Worm (Caenorhabditis elegans): ENCODE results near the gene mnk-1.

mnk-1 gene

ce11 chrII:10557206-10557574, 2.3 kb upstream of the mnk-1 start (continued):
- TF ChIP-seq sup-37 (GFP tag; optimal IDR thresholded peaks at IDR 0.05) (no peak), efl-1 (optimal IDR thresholded peaks at IDR 0.05) (peak in 1 of 2 experiments; percentile 26), efl-1 (GFP tag; optimal IDR thresholded peaks at IDR 0.05 in 1 of 2) (peak in 1 of 2 experiments; percentile 31), nhr-11 (tag; optimal IDR thresholded peaks at IDR 0.05) (no peak), ceh-8 (GFP tag; optimal IDR thresholded peaks at IDR 0.05) (no peak), ceh-88 (GFP tag; IDR thresholded peaks at IDR 0.05) (no peak), vab-15 (tag; optimal IDR thresholded peaks at IDR 0.05) (no peak), unc-86 (tag; optimal IDR thresholded peaks at IDR 0.05) (no peak), ces-1 (GFP tag; optimal IDR thresholded peaks at IDR 0.05) (no peak), pqm-1 (tag; optimal IDR thresholded peaks at IDR 0.05) (no peak), blmp-1 (tag; optimal IDR thresholded peaks at IDR 0.05) (peak; percentile 79), nhr-84 (tag; optimal IDR thresholded peaks at IDR 0.05) (no peak), pax-3 (tag; optimal IDR thresholded peaks at IDR 0.05) (peak; percentile 15), ceh-90 (tag; optimal IDR thresholded peaks at IDR 0.05) (no peak), snu-23 (GFP tag; optimal IDR thresholded peaks at IDR 0.05) (peak; percentile 78), C34B4.2 (tag; optimal IDR thresholded peaks at IDR 0.05) (no peak), dsc-1 (tag; optimal IDR thresholded peaks at IDR 0.05) (no peak), C04F5.9 (tag; optimal IDR thresholded peaks at IDR 0.05) (no peak), snpc-4 (tag; optimal IDR thresholded peaks at IDR 0.05) (peak; percentile 26), nhr-12 (tag; optimal IDR thresholded peaks at IDR 0.05) (no peak), hlh-4 (tag; optimal IDR thresholded peaks at IDR 0.05) (no peak), nhr-28 (tag; optimal IDR thresholded peaks at IDR 0.05) (no peak), lin-13 (GFP tag; optimal IDR thresholded peaks at IDR 0.05) (peak; percentile 11), efl-3 (GFP tag; optimal IDR thresholded peaks at IDR 0.05) (no peak), lin-39 (tag; optimal IDR thresholded peaks at IDR 0.05) (no peak), fkh-10 (GFP tag; optimal IDR thresholded peaks at IDR 0.05) (no peak), nhr-71 (tag; optimal IDR thresholded peaks at IDR 0.05) (peak; percentile 92), nhr-237 (tag; optimal IDR thresholded peaks at IDR 0.05) (no peak), dpl-1 (GFP tag; optimal IDR thresholded peaks at IDR 0.05) (peak; percentile 23 to 29 (median 28)), unc-98 (GFP tag; IDR thresholded peaks at IDR 0.05) (no peak), mdl-1 (tag; optimal IDR thresholded peaks at IDR 0.05) (peak in 1 of 2 experiments; percentile 47), fkh-8 (tag; optimal IDR thresholded peaks at IDR 0.05) (peak; percentile 8)

ce11 chrII:10556550-10557205, 1.8 kb upstream of the mnk-1 start:
- no peak for TF ChIP-seq pqm-1 (tag; optimal IDR thresholded peaks at IDR 0.05)
- TF ChIP-seq unc-86 (tag; optimal IDR thresholded peaks at IDR 0.05) = no peak
- TF ChIP-seq efl-1 (optimal IDR thresholded peaks at IDR 0.05) = peak in 1 of 2 experiments; percentile 5
- TF ChIP-seq efl-1 (GFP tag; optimal IDR thresholded peaks at IDR 0.05 in 1 of 2) = peak in 1 of 2 experiments; percentile 91
- TF ChIP-seq rnt-1 (tag; optimal IDR thresholded peaks at IDR 0.05) = peak; percentile 22
- no peak for TF ChIP-seq grh-1 (GFP tag; IDR thresholded peaks at IDR 0.05)
- TF ChIP-seq fkh-8 (tag; optimal IDR thresholded peaks at IDR 0.05) = no peak
- no peak for TF ChIP-seq nhr-19 (GFP tag; conservative IDR thresholded peaks at IDR 0.05)
- TF ChIP-seq jun-1 (tag; optimal IDR thresholded peaks at IDR 0.05) = peak; percentile 12
- no peak for TF ChIP-seq unc-98 (GFP tag; IDR thresholded peaks at IDR 0.05)
- peak in 1 of 2 experiments; percentile 27 for TF ChIP-seq lsy-2 (tag; optimal IDR thresholded peaks at IDR 0.05)
- TF ChIP-seq ceh-90 (tag; optimal IDR thresholded peaks at IDR 0.05) = no peak

- TF ChIP-seq tbx-2 (tag; optimal IDR thresholded peaks at IDR 0.05) = peak; percentile 59
- TF ChIP-seq ceh-90 (tag; optimal IDR thresholded peaks at IDR 0.05) = no peak
- peak; percentile 44 to 68 for TF ChIP-seq lsy-2 (tag; optimal IDR thresholded peaks at IDR 0.05)
- no peak for TF ChIP-seq zag-1 (tag; optimal IDR thresholded peaks at IDR 0.05)
- TF ChIP-seq nhr-11 (tag; optimal IDR thresholded peaks at IDR 0.05) = peak; percentile 45
- no peak for TF ChIP-seq tlp-1 (tag; optimal IDR thresholded peaks at IDR 0.05)
- TF ChIP-seq rnt-1 (tag; optimal IDR thresholded peaks at IDR 0.05) = peak; percentile 69
- TF ChIP-seq nhr-19 (GFP tag; conservative IDR thresholded peaks at IDR 0.05) = peak; percentile 67
- TF ChIP-seq efl-3 (GFP tag; optimal IDR thresholded peaks at IDR 0.05) = no peak
- peak in 2 of 6 experiments; percentile 37 to 61 for TF ChIP-seq elt-3 (tag; optimal IDR thresholded peaks at IDR 0.05)
- no peak for TF ChIP-seq fkh-8 (tag; optimal IDR thresholded peaks at IDR 0.05)
- TF ChIP-seq F16B12.6 (tag; optimal IDR thresholded peaks at IDR 0.05) = peak; percentile 5
- TF ChIP-seq ama-1 (optimal IDR thresholded peaks at IDR 0.05) = peak; percentile 64
- peak; percentile 18 for TF ChIP-seq irx-1 (tag; optimal IDR thresholded peaks at IDR 0.05)
- no peak for TF ChIP-seq sox-4 (tag; optimal IDR thresholded peaks at IDR 0.05)
- TF ChIP-seq nhr-12 (tag; optimal IDR thresholded peaks at IDR 0.05) = no peak
- no peak for TF ChIP-seq pqm-1 (tag; optimal IDR thresholded peaks at IDR 0.05)
- TF ChIP-seq mab-9 (GFP tag; IDR thresholded peaks at IDR 0.05) = no peak
- TF ChIP-seq lin-39 (tag; optimal IDR thresholded peaks at IDR 0.05) = peak; percentile 22
- peak; percentile 62 for TF ChIP-seq swsn-7 (tag; optimal IDR thresholded peaks at IDR 0.05)
- TF ChIP-seq hlh-4 (tag; optimal IDR thresholded peaks at IDR 0.05) = no peak
- peak in 1 of 2 experiments; percentile 60 for TF ChIP-seq egl-27 (tag; optimal IDR thresholded peaks at IDR 0.05)
- no peak for TF ChIP-seq fkh-10 (GFP tag; optimal IDR thresholded peaks at IDR 0.05)
Measured at ce11 chrII:10555484-10556075, 736 bp upstream of the mnk-1 start.
